Fruit fly (Drosophila melanogaster) whole organism, embryonic: ENCODE measurements around the gene CG6527.

Experiments used
- Antp ChIP-seq: fragments of 200-800 bp; sonication (Bioruptor generic); optimal IDR thresholded peaks from 3 replicates; lab custom pipeline; 2016; ENCODE audit warnings: missing biosample characterization, missing genetic modification characterization
- Atf-2 ChIP-seq: fragments of 200-800 bp; sonication (Bioruptor generic); optimal IDR thresholded peaks from 2 replicates; lab custom pipeline; 2016; ENCODE audit warnings: missing biosample characterization, missing genetic modification characterization
- BtbVII ChIP-seq: fragments of 200-800 bp; sonication (Bioruptor generic); optimal IDR thresholded peaks from 3 replicates; lab custom pipeline; 2017; ENCODE audit warnings: missing biosample characterization, mild to moderate bottlenecking, missing genetic modification characterization
- CG10366 ChIP-seq: fragments of 200-800 bp; sonication (Bioruptor generic); IDR thresholded peaks from 2 replicates; pipeline ENCODE4 v1.3.6; 2022; ENCODE audit warnings: missing biosample characterization, missing genetic modification characterization
- CG12744 ChIP-seq: fragments of 200-800 bp; sonication (Bioruptor generic); optimal IDR thresholded peaks from 2 replicates; lab custom pipeline; 2016; ENCODE audit warnings: missing biosample characterization, missing genetic modification characterization
- CG14965 ChIP-seq: fragments of 200-800 bp; sonication (Bioruptor generic); optimal IDR thresholded peaks from 2 replicates; lab custom pipeline; 2016; ENCODE audit warnings: missing biosample characterization, missing genetic modification characterization, borderline replicate concordance
- CG17829 ChIP-seq: fragments of 200-800 bp; optimal IDR thresholded peaks from 2 replicates; lab custom pipeline; 2019; ENCODE audit warnings: missing biosample characterization, mild to moderate bottlenecking, missing genetic modification characterization, moderate library complexity
- CG33557 ChIP-seq: fragments of 200-800 bp; sonication (Bioruptor generic); optimal IDR thresholded peaks from 2 replicates; lab custom pipeline; 2019; ENCODE audit warnings: missing biosample characterization, mild to moderate bottlenecking, missing genetic modification characterization, moderate library complexity
- CG34224 ChIP-seq: fragments of 200-800 bp; sonication (Bioruptor generic); IDR thresholded peaks from 3 replicates; pipeline ENCODE4 v1.3.6; 2022; ENCODE audit warnings: missing biosample characterization, missing genetic modification characterization; ENCODE audit not compliant: partially characterized antibody
- CG3847 ChIP-seq: fragments of 200-800 bp; sonication (Bioruptor generic); IDR thresholded peaks from 2 replicates; pipeline ENCODE4 v1.3.6; 2022; ENCODE audit warnings: missing biosample characterization, missing genetic modification characterization
- CG4404 ChIP-seq: fragments of 200-800 bp; sonication (Bioruptor generic); IDR thresholded peaks from 2 replicates; pipeline ENCODE4 v1.3.6; 2022; ENCODE audit warnings: missing biosample characterization, missing genetic modification characterization
- CG4707 ChIP-seq: fragments of 200-800 bp; sonication (Bioruptor generic); optimal IDR thresholded peaks from 2 replicates; lab custom pipeline; 2018; ENCODE audit warnings: missing biosample characterization, mild to moderate bottlenecking, missing genetic modification characterization, moderate library complexity
- CG7786 ChIP-seq: fragments of 200-800 bp; sonication (Bioruptor generic); optimal IDR thresholded peaks from 2 replicates; lab custom pipeline; 2016; ENCODE audit warnings: missing biosample characterization, missing genetic modification characterization
- CG8924 ChIP-seq: fragments of 200-800 bp; optimal IDR thresholded peaks from 3 replicates; lab custom pipeline; 2019; ENCODE audit warnings: missing biosample characterization, mild to moderate bottlenecking, missing genetic modification characterization, moderate library complexity
- CG9727 ChIP-seq: fragments of 200-800 bp; sonication (Bioruptor generic); optimal IDR thresholded peaks from 3 replicates; lab custom pipeline; 2017; ENCODE audit warnings: missing biosample characterization, mild to moderate bottlenecking, missing genetic modification characterization
- CHES-1-like ChIP-seq: fragments of 200-800 bp; sonication (Bioruptor generic); optimal IDR thresholded peaks from 2 replicates; lab custom pipeline; 2016; ENCODE audit warnings: missing biosample characterization, missing genetic modification characterization
- CTCF ChIP-seq: fragments of 200-800 bp; sonication (Bioruptor generic); optimal IDR thresholded peaks from 2 replicates; lab custom pipeline; 2017; ENCODE audit warnings: missing biosample characterization, mild to moderate bottlenecking, missing genetic modification characterization, moderate library complexity
- CkIIα-i1 ChIP-seq: fragments of 200-800 bp; sonication (Bioruptor generic); IDR thresholded peaks from 2 replicates; pipeline ENCODE4 v1.3.6; 2022; ENCODE audit warnings: missing biosample characterization, missing genetic modification characterization
- CrebB ChIP-seq: fragments of 200-800 bp; sonication (Bioruptor generic); optimal IDR thresholded peaks from 3 replicates; lab custom pipeline; 2018; ENCODE audit warnings: missing biosample characterization, mild to moderate bottlenecking, missing genetic modification characterization
- D19B ChIP-seq: fragments of 200-800 bp; sonication (Bioruptor generic); optimal IDR thresholded peaks from 2 replicates; lab custom pipeline; 2017; ENCODE audit warnings: missing biosample characterization, mild to moderate bottlenecking, missing genetic modification characterization
- Doc2 ChIP-seq: fragments of 200-800 bp; sonication (Bioruptor generic); IDR thresholded peaks from 2 replicates; pipeline ENCODE4 v1.3.6; 2022; ENCODE audit warnings: missing biosample characterization, missing genetic modification characterization
- Hr3 ChIP-seq: fragments of 200-800 bp; sonication (Bioruptor generic); optimal IDR thresholded peaks from 3 replicates; lab custom pipeline; 2016; ENCODE audit warnings: missing biosample characterization, missing genetic modification characterization
- Lhr ChIP-seq: fragments of 200-800 bp; sonication (Bioruptor generic); optimal IDR thresholded peaks from 3 replicates; lab custom pipeline; 2017; ENCODE audit warnings: mild to moderate bottlenecking, missing biosample characterization, missing genetic modification reagents, missing genetic modification characterization
- Meics ChIP-seq: fragments of 200-800 bp; sonication (Bioruptor generic); optimal IDR thresholded peaks from 2 replicates; lab custom pipeline; 2017; ENCODE audit warnings: missing biosample characterization, mild to moderate bottlenecking, missing genetic modification characterization
- Mrtf ChIP-seq: fragments of 200-800 bp; sonication (Bioruptor generic); IDR thresholded peaks from 3 replicates; pipeline ENCODE4 v1.3.6; 2022; ENCODE audit warnings: missing biosample characterization, missing genetic modification characterization
- NC2β ChIP-seq: fragments of 200-800 bp; sonication (Bioruptor generic); optimal IDR thresholded peaks from 2 replicates; lab custom pipeline; 2016; ENCODE audit warnings: missing biosample characterization, missing genetic modification characterization
- Oaz ChIP-seq: fragments of 200-800 bp; sonication (Bioruptor generic); IDR thresholded peaks from 2 replicates; pipeline ENCODE4 v1.3.6; 2022; ENCODE audit warnings: missing biosample characterization, missing genetic modification characterization
- PHDP ChIP-seq: fragments of 200-800 bp; sonication (Bioruptor generic); optimal IDR thresholded peaks from 3 replicates; lab custom pipeline; 2018; ENCODE audit warnings: missing biosample characterization, mild to moderate bottlenecking, missing genetic modification characterization, moderate library complexity
- Ravus ChIP-seq: fragments of 200-800 bp; sonication (Bioruptor generic); IDR thresholded peaks from 2 replicates; pipeline ENCODE4 v1.3.6; 2022; ENCODE audit warnings: missing biosample characterization, missing genetic modification characterization
- ac ChIP-seq: fragments of 200-800 bp; sonication (Bioruptor generic); optimal IDR thresholded peaks from 3 replicates; lab custom pipeline; 2017; ENCODE audit warnings: missing biosample characterization, mild to moderate bottlenecking, missing genetic modification characterization
- al ChIP-seq: fragments of 200-800 bp; sonication (Bioruptor generic); IDR thresholded peaks from 2 replicates; pipeline ENCODE4 v1.3.6; 2022; ENCODE audit warnings: missing biosample characterization, missing genetic modification characterization
- aop ChIP-seq: fragments of 200-800 bp; sonication (Bioruptor generic); IDR thresholded peaks from 2 replicates; pipeline ENCODE4 v1.3.6; 2022; ENCODE audit warnings: missing biosample characterization, missing genetic modification characterization
- az2 ChIP-seq: fragments of 200-800 bp; sonication (Bioruptor generic); optimal IDR thresholded peaks from 3 replicates; lab custom pipeline; 2016; ENCODE audit warnings: missing biosample characterization, missing genetic modification characterization
- cg ChIP-seq: fragments of 200-800 bp; sonication (Bioruptor generic); optimal IDR thresholded peaks from 3 replicates; lab custom pipeline; 2019; ENCODE audit warnings: missing biosample characterization, mild to moderate bottlenecking, missing genetic modification characterization, moderate library complexity
- danr ChIP-seq: fragments of 200-800 bp; sonication (Bioruptor generic); IDR thresholded peaks from 2 replicates; pipeline ENCODE4 v1.3.6; 2022; ENCODE audit warnings: missing biosample characterization, missing genetic modification characterization
- gem ChIP-seq: fragments of 200-800 bp; sonication (Bioruptor generic); optimal IDR thresholded peaks from 2 replicates; lab custom pipeline; 2019; ENCODE audit warnings: missing biosample characterization, mild to moderate bottlenecking, missing genetic modification characterization, moderate library complexity
- gfzf ChIP-seq: fragments of 200-800 bp; sonication (Bioruptor generic); optimal IDR thresholded peaks from 2 replicates; lab custom pipeline; 2016; ENCODE audit warnings: missing biosample characterization, mild to moderate bottlenecking, missing genetic modification characterization, moderate library complexity
- ham ChIP-seq: fragments of 200-800 bp; sonication (Bioruptor generic); IDR thresholded peaks from 2 replicates; pipeline ENCODE4 v1.3.6; 2022; ENCODE audit warnings: missing biosample characterization, missing genetic modification characterization
- hb ChIP-seq: fragments of 200-800 bp; sonication (Bioruptor generic); IDR thresholded peaks from 3 replicates; pipeline ENCODE4 v1.3.6; 2022; ENCODE audit warnings: missing biosample characterization, missing genetic modification characterization; ENCODE audit not compliant: partially characterized antibody
- insv ChIP-seq, 2 experiments: fragments of 200-800 bp; sonication (Bioruptor generic); optimal IDR thresholded peaks; 3 replicates each; lab custom pipeline; 2016 to 2018; ENCODE audit warnings: missing biosample characterization in 2 of 2, missing genetic modification characterization in 2 of 2
- jing ChIP-seq: fragments of 200-800 bp; sonication (Bioruptor generic); optimal IDR thresholded peaks from 2 replicates; lab custom pipeline; 2018; ENCODE audit warnings: missing biosample characterization, mild to moderate bottlenecking, missing genetic modification characterization
- nau ChIP-seq: fragments of 200-800 bp; sonication (Bioruptor generic); optimal IDR thresholded peaks from 3 replicates; lab custom pipeline; 2017; ENCODE audit warnings: missing biosample characterization, mild to moderate bottlenecking, missing genetic modification characterization, missing genetic modification reagents
- odd ChIP-seq: fragments of 200-800 bp; sonication (Bioruptor generic); optimal IDR thresholded peaks from 2 replicates; lab custom pipeline; 2017; ENCODE audit warnings: missing biosample characterization, mild to moderate bottlenecking, missing genetic modification characterization
- peb ChIP-seq: fragments of 200-800 bp; sonication (Bioruptor generic); IDR thresholded peaks from 2 replicates; pipeline ENCODE4 v1.3.6; 2022; ENCODE audit warnings: missing biosample characterization, missing genetic modification characterization
- rib ChIP-seq: fragments of 200-800 bp; sonication (Bioruptor generic); IDR thresholded peaks from 2 replicates; pipeline ENCODE4 v1.3.6; 2022; ENCODE audit warnings: missing biosample characterization, missing genetic modification characterization
- sima ChIP-seq: fragments of 200-800 bp; sonication (Bioruptor generic); optimal IDR thresholded peaks from 2 replicates; lab custom pipeline; 2016; ENCODE audit warnings: missing biosample characterization, missing genetic modification characterization
- tgo ChIP-seq: fragments of 200-800 bp; sonication (Bioruptor generic); IDR thresholded peaks from 3 replicates; pipeline ENCODE4 v1.3.6; 2022; ENCODE audit warnings: missing biosample characterization, missing genetic modification characterization
- trem ChIP-seq: fragments of 200-800 bp; optimal IDR thresholded peaks from 3 replicates; lab custom pipeline; 2019; ENCODE audit warnings: missing biosample characterization, mild to moderate bottlenecking, missing genetic modification characterization, moderate library complexity
- trh ChIP-seq: fragments of 200-800 bp; sonication (Bioruptor generic); optimal IDR thresholded peaks from 2 replicates; lab custom pipeline; 2016; ENCODE audit warnings: missing biosample characterization, missing genetic modification characterization
- vnd ChIP-seq: fragments of 200-800 bp; sonication (Bioruptor generic); IDR thresholded peaks from 3 replicates; pipeline ENCODE4 v1.3.6; 2022; ENCODE audit warnings: missing biosample characterization, missing genetic modification characterization; ENCODE audit not compliant: partially characterized antibody
- yki ChIP-seq: fragments of >200 bp; optimal IDR thresholded peaks from 3 replicates; lab custom pipeline; 2018
- zf30C ChIP-seq: fragments of 200-800 bp; sonication (Bioruptor generic); optimal IDR thresholded peaks from 3 replicates; lab custom pipeline; 2018; ENCODE audit warnings: missing biosample characterization, mild to moderate bottlenecking, missing genetic modification characterization

Gene CG6527

dm6 chr3L:10554489-10554888 lies 4.4 kb downstream of the CG6527 start (continued):
- TF ChIP-seq BtbVII (peak; percentile 82), CG17829 (peak; percentile 94), peb (GFP tag; lab: Robert Waterston, UW) (peak; percentile 79), CG4707 (GFP tag; lab: Kevin White, UChicago) (peak; percentile 77), ham (GFP tag; lab: Robert Waterston, UW) (no peak), CG12744 (GFP tag; lab: Kevin White, UChicago) (peak; percentile 63), Antp (GFP tag; lab: Kevin White, UChicago) (peak; percentile 65), aop (GFP tag; lab: Robert Waterston, UW) (no peak), gem (tag; lab: Kevin White, UChicago) (peak; percentile 92), zf30C (GFP tag; lab: Kevin White, UChicago) (peak; percentile 93), CG14965 (no peak), CkIIα-i1 (no peak), danr (GFP tag; lab: Robert Waterston, UW) (peak; percentile 71), CrebB (tag; lab: Kevin White, UChicago) (peak; percentile 69), CG8924 (tag; lab: Kevin White, UChicago) (peak; percentile 93), ac (peak; percentile 89), Meics (GFP tag; lab: Kevin White, UChicago) (peak; percentile 81), PHDP (tag; lab: Kevin White, UChicago) (peak; percentile 83), gfzf (GFP tag; lab: Kevin White, UChicago) (no peak), Oaz (no peak), insv (GFP tag; optimal IDR thresholded peaks at IDR 0.05; lab: Kevin White, UChicago) (no peak), CG3847 (GFP tag; lab: Robert Waterston, UW) (peak; percentile 71), Hr3 (peak; percentile 69), odd (peak; percentile 79), Atf-2 (GFP tag; lab: Kevin White, UChicago) (peak; percentile 50), Doc2 (GFP tag; lab: Robert Waterston, UW) (no peak), tgo (GFP tag; lab: Robert Waterston, UW) (peak; percentile 82), trem (tag; lab: Kevin White, UChicago) (peak; percentile 88), cg (GFP tag; lab: Kevin White, UChicago) (no peak), CG33557 (peak; percentile 83), nau (GFP tag; lab: Kevin White, UChicago) (peak; percentile 77), CG7786 (GFP tag; lab: Kevin White, UChicago) (peak; percentile 53), CTCF (peak; percentile 51), CG4404 (GFP tag; lab: Robert Waterston, UW) (peak; percentile 79), yki (no peak), CG34224 (GFP tag; lab: Robert Waterston, UW) (no peak), Lhr (GFP tag; lab: Kevin White, UChicago) (peak; percentile 56), rib (GFP tag; lab: Robert Waterston, UW) (peak; percentile 54; the same call in 1 of the 2 replicates), hb (GFP tag; lab: Robert Waterston, UW) (no peak), CHES-1-like (peak; percentile 57), jing (GFP tag; lab: Kevin White, UChicago) (peak; percentile 31), az2 (GFP tag; lab: Kevin White, UChicago) (peak; percentile 86), sima (GFP tag; lab: Kevin White, UChicago) (peak; percentile 34), NC2β (peak; percentile 72), Ravus (GFP tag; lab: Robert Waterston, UW) (peak; percentile 47), D19B (GFP tag; lab: Kevin White, UChicago) (peak; percentile 47), Mrtf (GFP tag; lab: Robert Waterston, UW) (no peak; the same call in 2 of the 3 replicates), al (GFP tag; lab: Robert Waterston, UW) (0 out of 2 replicates have a peak, but pooled peaks have one; percentile 8), vnd (GFP tag; lab: Robert Waterston, UW) (no peak), trh (peak; percentile 22), CG9727 (peak; percentile 93), CG10366 (GFP tag; lab: Robert Waterston, UW) (peak; percentile 80)
